Worm (Caenorhabditis elegans): ENCODE results near the gene tomm-7.

tomm-7 gene

ce11 chrIII:7859313-7859712 is at the start of gene tomm-7:
TSS of gene tomm-7 (plus strand) at chrIII:7859613.
- no peak for TF ChIP-seq mab-9 (GFP tag; IDR thresholded peaks at IDR 0.05)
- TF ChIP-seq zag-1 (tag; optimal IDR thresholded peaks at IDR 0.05): no peak
- no peak for TF ChIP-seq C16A3.4 (tag; optimal IDR thresholded peaks at IDR 0.05)
- TF ChIP-seq irx-1 (tag; optimal IDR thresholded peaks at IDR 0.05): no peak
- TF ChIP-seq grh-1 (GFP tag; IDR thresholded peaks at IDR 0.05): no peak
- no peak for TF ChIP-seq xbp-1 (tag; optimal IDR thresholded peaks at IDR 0.05)
- no peak for TF ChIP-seq unc-130 (tag; optimal IDR thresholded peaks at IDR 0.05)

ce11 chrIII:7812208-7812880 is 47.1 kb upstream of the tomm-7 start:
- no peak for TF ChIP-seq mdl-1 (tag; optimal IDR thresholded peaks at IDR 0.05)
- peak; percentile 56 for TF ChIP-seq nhr-85 (tag)
- no peak for TF ChIP-seq nhr-84 (tag; optimal IDR thresholded peaks at IDR 0.05)
- TF ChIP-seq rnt-1 (tag; optimal IDR thresholded peaks at IDR 0.05): peak; percentile 30
- TF ChIP-seq lin-14 (GFP tag; optimal IDR thresholded peaks at IDR 0.05): peak; percentile 25
- TF ChIP-seq F16B12.6 (tag; optimal IDR thresholded peaks at IDR 0.05): no peak
- no peak for TF ChIP-seq nhr-237 (tag; optimal IDR thresholded peaks at IDR 0.05)
- TF ChIP-seq hlh-4 (tag; optimal IDR thresholded peaks at IDR 0.05): no peak

DNA sequence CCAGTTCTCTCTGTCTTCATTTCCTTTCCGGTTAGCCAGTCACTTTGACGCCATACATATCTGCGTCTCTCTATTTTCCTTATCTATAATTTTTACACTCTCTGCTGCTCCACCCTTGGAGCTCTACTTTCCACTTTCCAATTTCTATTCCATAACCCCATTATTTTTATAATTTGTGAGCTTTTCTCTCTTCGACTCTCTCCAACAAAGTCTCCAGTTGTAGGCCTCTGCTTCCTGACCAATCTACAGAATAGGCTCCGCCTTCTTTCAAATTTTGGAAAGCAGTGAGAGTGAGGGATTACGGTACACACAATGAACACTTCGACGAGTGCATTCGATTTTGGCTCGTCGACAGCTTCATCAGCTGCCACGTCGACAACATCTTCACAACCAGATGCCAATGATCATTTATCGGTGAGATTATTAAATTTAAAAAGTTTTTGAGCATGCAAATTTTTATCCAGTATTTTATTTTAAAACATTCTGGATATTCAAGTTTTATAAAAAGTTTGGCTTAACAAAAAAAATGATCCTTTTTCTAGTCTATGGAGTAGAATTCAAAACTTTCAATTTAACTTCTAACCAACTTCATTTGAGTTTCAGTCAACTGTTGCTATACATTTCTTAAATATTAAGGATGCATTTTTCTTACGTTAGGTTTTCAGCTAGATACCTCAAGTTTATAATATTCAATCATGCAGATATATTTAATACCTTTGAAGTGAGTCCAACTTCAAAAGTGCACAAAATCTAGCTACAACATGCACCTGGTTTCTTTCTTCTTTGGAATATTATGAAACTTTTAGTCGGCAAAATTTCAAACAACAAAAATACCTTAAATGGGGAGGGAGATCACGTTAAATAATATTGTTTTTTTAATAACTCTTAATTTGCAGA is 45.0 kb upstream of the tomm-7 start, which contains the start of gene egl-5:
Gene egl-5, plus strand, starts transcription at position 216 of the 897 bp plus-strand sequence.
- TF ChIP-seq nhr-85 (tag) (peak; percentile 31), lsy-2 (tag; optimal IDR thresholded peaks at IDR 0.05) (peak in 1 of 2 experiments; percentile 20), dpl-1 (GFP tag; optimal IDR thresholded peaks at IDR 0.05) (peak in 1 of 3 experiments; percentile 99), mef-2 (tag; optimal IDR thresholded peaks at IDR 0.05) (no peak)

DNA sequence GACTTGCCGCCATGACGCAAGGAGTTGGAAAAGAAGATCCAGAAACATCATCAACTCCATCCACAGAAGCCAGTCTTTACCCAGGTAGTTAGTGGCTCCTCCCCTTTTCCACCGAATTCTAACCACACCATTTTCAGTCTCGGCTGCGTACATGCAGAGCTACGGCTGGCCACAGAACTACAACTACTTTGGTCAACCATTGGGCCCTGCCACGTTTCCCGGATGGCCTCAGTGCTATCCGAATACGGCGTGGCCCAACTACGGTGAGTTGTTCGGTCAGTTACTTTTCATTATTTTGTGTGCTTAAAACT is 44.4 kb upstream of the tomm-7 start:
- TF ChIP-seq nhr-71 (tag; optimal IDR thresholded peaks at IDR 0.05) (no peak), mef-2 (tag; optimal IDR thresholded peaks at IDR 0.05) (no peak), nhr-76 (tag; optimal IDR thresholded peaks at IDR 0.05) (no peak), sup-37 (GFP tag; optimal IDR thresholded peaks at IDR 0.05) (no peak), C04F5.9 (tag; optimal IDR thresholded peaks at IDR 0.05) (no peak), elt-3 (tag; optimal IDR thresholded peaks at IDR 0.05) (no peak)

DNA sequence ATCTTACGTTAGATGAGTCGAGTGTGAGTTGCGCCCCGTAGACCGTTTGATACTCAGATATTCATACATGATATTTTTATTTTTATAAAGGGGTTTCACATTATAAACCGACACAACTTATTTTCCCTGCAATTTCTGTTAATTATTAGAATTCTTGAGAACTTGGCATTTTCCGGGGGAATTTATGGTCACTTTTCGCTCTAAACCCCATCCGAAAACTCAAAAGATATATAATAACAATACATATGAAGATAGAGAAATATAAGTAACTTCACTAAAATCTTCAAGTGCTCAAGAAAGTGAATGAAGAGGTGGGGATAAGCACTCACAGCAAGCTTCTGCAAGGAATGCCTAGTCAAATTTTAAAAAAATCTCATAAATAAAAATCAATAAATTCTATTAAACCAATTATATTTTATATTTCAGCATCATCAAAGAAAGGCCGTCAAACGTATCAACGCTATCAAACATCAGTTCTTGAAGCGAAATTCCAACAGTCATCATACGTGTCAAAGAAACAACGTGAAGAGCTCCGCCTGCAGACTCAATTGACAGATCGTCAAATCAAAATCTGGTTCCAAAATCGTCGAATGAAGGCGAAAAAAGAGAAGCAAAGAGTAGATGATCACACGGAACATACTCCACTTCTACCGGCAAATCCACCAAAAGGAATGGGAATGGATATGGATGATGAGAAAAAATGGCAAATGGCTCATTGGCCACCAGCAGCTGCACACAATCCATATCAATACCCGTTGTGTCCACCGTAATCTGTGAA is 43.7 kb upstream of the tomm-7 start:
- TF ChIP-seq dpl-1 (GFP tag; optimal IDR thresholded peaks at IDR 0.05) (peak in 1 of 3 experiments; percentile 82), nhr-71 (tag; optimal IDR thresholded peaks at IDR 0.05) (no peak), hlh-4 (tag; optimal IDR thresholded peaks at IDR 0.05) (no peak), isw-1 (GFP tag; IDR thresholded peaks at IDR 0.05) (no peak), lsy-2 (tag; optimal IDR thresholded peaks at IDR 0.05) (no peak), nhr-77 (tag; optimal IDR thresholded peaks at IDR 0.05) (no peak), irx-1 (tag; optimal IDR thresholded peaks at IDR 0.05) (no peak), nhr-85 (tag) (peak; percentile 3), nhr-90 (tag; optimal IDR thresholded peaks at IDR 0.05; ENCODE audit: poor library complexity) (no peak)

DNA sequence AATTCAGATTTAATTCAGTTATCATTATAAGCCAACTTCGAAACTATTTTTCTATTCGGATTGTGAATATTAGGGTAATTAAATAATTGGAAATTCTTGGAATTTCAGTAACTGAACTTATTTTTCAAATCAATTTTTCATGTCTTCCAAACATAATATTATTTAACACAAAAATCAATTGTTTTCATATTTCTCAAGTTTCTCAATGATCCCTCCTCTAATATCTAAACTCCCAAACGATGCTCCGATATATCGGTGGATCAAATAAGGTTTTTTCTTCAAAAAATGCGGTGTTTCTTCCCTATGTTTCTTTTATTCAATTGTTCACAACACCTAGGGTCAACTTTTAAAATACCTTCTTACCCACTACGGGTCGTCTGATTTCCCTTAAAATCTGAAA is 43.0 kb upstream of the tomm-7 start:
- TF ChIP-seq nhr-84 (tag; optimal IDR thresholded peaks at IDR 0.05) (no peak), hpl-2 (GFP tag; optimal IDR thresholded peaks at IDR 0.05) (no peak), efl-1 (optimal IDR thresholded peaks at IDR 0.05) (no peak), efl-1 (GFP tag; optimal IDR thresholded peaks at IDR 0.05 in 1 of 2) (peak in 1 of 2 experiments; percentile 54), ces-1 (GFP tag; optimal IDR thresholded peaks at IDR 0.05) (no peak), zip-4 (GFP tag; optimal IDR thresholded peaks at IDR 0.05) (no peak), ceh-8 (GFP tag; optimal IDR thresholded peaks at IDR 0.05) (no peak), dpl-1 (GFP tag; optimal IDR thresholded peaks at IDR 0.05) (peak in 1 of 3 experiments; percentile 99), skn-1 (tag; optimal IDR thresholded peaks at IDR 0.05) (no peak)
